Worm (Caenorhabditis elegans): ENCODE measurements around the gene str-73.

- TF ChIP-seq chd-7 (tag; optimal IDR thresholded peaks at IDR 0.05) (no peak), nfya-1 (tag; optimal IDR thresholded peaks at IDR 0.05; ENCODE audit: borderline replicate concordance, insufficient read depth) (no peak), lin-40 (tag; optimal IDR thresholded peaks at IDR 0.05) (no peak), ama-1 (optimal IDR thresholded peaks at IDR 0.05) (no peak), ama-1 (GFP tag; optimal IDR thresholded peaks at IDR 0.05) (no peak), snpc-4 (GFP tag; optimal IDR thresholded peaks at IDR 0.05) (no peak), snpc-4 (tag; optimal IDR thresholded peaks at IDR 0.05) (no peak), attf-5 (GFP tag; optimal IDR thresholded peaks at IDR 0.05) (no peak), mel-28 (tag; optimal IDR thresholded peaks at IDR 0.05; ENCODE audit: borderline replicate concordance) (no peak), lin-26 (GFP tag; IDR thresholded peaks at IDR 0.05) (no peak), F22D6.2 (tag; optimal IDR thresholded peaks at IDR 0.05) (no peak), repo-1 (tag; optimal IDR thresholded peaks at IDR 0.05) (no peak), lsy-27 (tag; optimal IDR thresholded peaks at IDR 0.05; ENCODE audit: borderline replicate concordance, insufficient read depth) (no peak), egl-18 (GFP tag; IDR thresholded peaks at IDR 0.05) (no peak), lir-1 (GFP tag; conservative IDR thresholded peaks at IDR 0.05) (no peak), zfh-2 (GFP tag; conservative IDR thresholded peaks at IDR 0.05) (no peak)
These were observed 30.8 kb downstream of the str-73 start, which contains the start of gene srh-142 for ce11 chrV:16460866-16461265.
